Fruit fly (Drosophila melanogaster) whole organism, prepupa: ENCODE results near the gene Vps52.

ENCODE experiments used
- CG10631 ChIP-seq: fragments of 200-800 bp; sonication (Bioruptor generic); optimal IDR thresholded peaks from 2 replicates; lab custom pipeline; 2016; ENCODE audit warnings: missing biosample characterization, missing genetic modification characterization
- CG11762 ChIP-seq: fragments of 200-800 bp; sonication (Bioruptor generic); optimal IDR thresholded peaks from 3 replicates; lab custom pipeline; 2016; ENCODE audit warnings: missing biosample characterization, missing genetic modification characterization; ENCODE audit not compliant: insufficient read depth
- CG11902 ChIP-seq: fragments of 200-800 bp; sonication (Bioruptor generic); optimal IDR thresholded peaks from 3 replicates; lab custom pipeline; 2016; ENCODE audit warnings: missing biosample characterization, missing genetic modification characterization
- CG15336 ChIP-seq: fragments of 200-800 bp; sonication (Bioruptor generic); IDR thresholded peaks from 2 replicates; pipeline ENCODE4 v1.3.6; 2022; ENCODE audit warnings: missing biosample characterization, missing genetic modification characterization
- CG1621 ChIP-seq: fragments of 200-800 bp; sonication (Bioruptor generic); optimal IDR thresholded peaks from 3 replicates; lab custom pipeline; 2018; ENCODE audit warnings: missing biosample characterization, mild to moderate bottlenecking, missing genetic modification characterization
- CG16779 ChIP-seq: fragments of 200-800 bp; sonication (Bioruptor generic); optimal IDR thresholded peaks from 3 replicates; lab custom pipeline; 2017; ENCODE audit warnings: missing biosample characterization, mild to moderate bottlenecking, missing genetic modification characterization
- CG3032 ChIP-seq: fragments of 200-800 bp; optimal IDR thresholded peaks from 2 replicates; lab custom pipeline; 2019; ENCODE audit warnings: missing biosample characterization, mild to moderate bottlenecking, missing genetic modification characterization, moderate library complexity
- CG31627 ChIP-seq: fragments of 200-800 bp; sonication (Bioruptor generic); optimal IDR thresholded peaks from 3 replicates; lab custom pipeline; 2016; ENCODE audit warnings: missing biosample characterization, missing genetic modification characterization
- CG32006 ChIP-seq: fragments of 200-800 bp; sonication (Bioruptor generic); optimal IDR thresholded peaks from 3 replicates; lab custom pipeline; 2017; ENCODE audit warnings: missing biosample characterization, mild to moderate bottlenecking, missing genetic modification characterization
- CG4318 ChIP-seq: fragments of 200-800 bp; sonication (Bioruptor generic); optimal IDR thresholded peaks from 3 replicates; lab custom pipeline; 2017; ENCODE audit warnings: missing biosample characterization, mild to moderate bottlenecking, missing genetic modification characterization
- CG6163 ChIP-seq: fragments of 200-800 bp; sonication (Bioruptor generic); IDR thresholded peaks from 3 replicates; pipeline ENCODE4 v1.3.6; 2022; ENCODE audit warnings: missing biosample characterization, missing genetic modification characterization
- CG6276 ChIP-seq: fragments of 200-800 bp; sonication (Bioruptor generic); optimal IDR thresholded peaks from 2 replicates; lab custom pipeline; 2017; ENCODE audit warnings: missing biosample characterization, mild to moderate bottlenecking, missing genetic modification characterization
- CG6792 ChIP-seq: fragments of 200-800 bp; sonication (Bioruptor generic); optimal IDR thresholded peaks from 3 replicates; lab custom pipeline; 2016; ENCODE audit warnings: missing biosample characterization, missing genetic modification characterization
- CG6808 ChIP-seq: fragments of 200-800 bp; sonication (Bioruptor generic); optimal IDR thresholded peaks from 3 replicates; lab custom pipeline; 2017; ENCODE audit warnings: missing biosample characterization, missing genetic modification characterization, mild to moderate bottlenecking, moderate library complexity, missing genetic modification reagents
- CG8119 ChIP-seq: fragments of 200-800 bp; sonication (Bioruptor generic); IDR thresholded peaks from 3 replicates; pipeline ENCODE4 v1.3.6; 2022; ENCODE audit warnings: missing biosample characterization, missing genetic modification characterization
- CG8319 ChIP-seq: fragments of 200-800 bp; sonication (Bioruptor generic); optimal IDR thresholded peaks from 3 replicates; lab custom pipeline; 2016; ENCODE audit warnings: missing biosample characterization, missing genetic modification characterization
- CG8632 ChIP-seq: fragments of 200-800 bp; sonication (Bioruptor generic); optimal IDR thresholded peaks from 3 replicates; lab custom pipeline; 2016; ENCODE audit warnings: missing biosample characterization, missing genetic modification characterization
- CG9139 ChIP-seq: fragments of 200-800 bp; sonication (Bioruptor generic); optimal IDR thresholded peaks from 3 replicates; lab custom pipeline; 2017; ENCODE audit warnings: missing biosample characterization, mild to moderate bottlenecking, missing genetic modification characterization
- Eip75B ChIP-seq: fragments of 200-800 bp; sonication (Bioruptor generic); optimal IDR thresholded peaks from 3 replicates; lab custom pipeline; 2016; ENCODE audit warnings: missing biosample characterization, missing genetic modification characterization
- Eip78C ChIP-seq: fragments of 200-800 bp; sonication (Bioruptor generic); peaks from one replicate; lab custom pipeline; 2016; ENCODE audit warnings: missing biosample characterization, missing genetic modification characterization
- Eip93F ChIP-seq: fragments of 200-800 bp; sonication (Bioruptor generic); optimal IDR thresholded peaks from 2 replicates; lab custom pipeline; 2016; ENCODE audit warnings: missing biosample characterization, mild to moderate bottlenecking, missing genetic modification characterization
- Ets21C ChIP-seq: fragments of 200-800 bp; sonication (Bioruptor generic); optimal IDR thresholded peaks from 3 replicates; lab custom pipeline; 2016; ENCODE audit warnings: missing biosample characterization, missing genetic modification characterization
- Ets96B ChIP-seq: fragments of 200-800 bp; optimal IDR thresholded peaks from 2 replicates; lab custom pipeline; 2019; ENCODE audit warnings: missing biosample characterization, mild to moderate bottlenecking, missing genetic modification characterization, moderate library complexity
- Gug ChIP-seq: fragments of 200-800 bp; sonication (Bioruptor generic); IDR thresholded peaks from 2 replicates; pipeline ENCODE4 v1.3.6; 2022; ENCODE audit warnings: missing biosample characterization, missing genetic modification characterization
- Hr39 ChIP-seq: fragments of 200-800 bp; sonication (Bioruptor generic); optimal IDR thresholded peaks from 2 replicates; lab custom pipeline; 2016; ENCODE audit warnings: missing biosample characterization, missing genetic modification characterization
- Lpt ChIP-seq: fragments of 200-800 bp; sonication (Bioruptor generic); optimal IDR thresholded peaks from 3 replicates; lab custom pipeline; 2016; ENCODE audit warnings: missing biosample characterization, missing genetic modification characterization
- Met ChIP-seq: fragments of 200-800 bp; sonication (Bioruptor generic); optimal IDR thresholded peaks from 3 replicates; lab custom pipeline; 2016; ENCODE audit warnings: missing biosample characterization, missing genetic modification characterization
- Smox ChIP-seq: fragments of 200-800 bp; sonication (Bioruptor generic); optimal IDR thresholded peaks from 3 replicates; lab custom pipeline; 2016; ENCODE audit warnings: missing biosample characterization, missing genetic modification characterization
- Sox14 ChIP-seq: fragments of 200-800 bp; sonication (Bioruptor generic); optimal IDR thresholded peaks from 3 replicates; lab custom pipeline; 2016; ENCODE audit warnings: missing biosample characterization, missing genetic modification characterization
- Sox15 ChIP-seq: fragments of 200-800 bp; sonication (Bioruptor generic); optimal IDR thresholded peaks from 3 replicates; lab custom pipeline; 2016; ENCODE audit warnings: missing biosample characterization, missing genetic modification characterization
- achi ChIP-seq: fragments of 200-800 bp; sonication (Bioruptor generic); optimal IDR thresholded peaks from 3 replicates; lab custom pipeline; 2016; ENCODE audit warnings: missing biosample characterization, missing genetic modification characterization
- cyc ChIP-seq: fragments of 200-800 bp; sonication (Bioruptor generic); optimal IDR thresholded peaks from 3 replicates; lab custom pipeline; 2016; ENCODE audit warnings: missing biosample characterization, missing genetic modification characterization
- eg ChIP-seq: fragments of 200-800 bp; sonication (Bioruptor generic); IDR thresholded peaks from 3 replicates; pipeline ENCODE4 v1.3.6; 2022; ENCODE audit warnings: missing biosample characterization, missing genetic modification characterization
- fd85E ChIP-seq: fragments of 200-800 bp; sonication (Bioruptor generic); optimal IDR thresholded peaks from 3 replicates; lab custom pipeline; 2016; ENCODE audit warnings: missing biosample characterization, missing genetic modification characterization
- fkh ChIP-seq: fragments of 200-800 bp; sonication (Bioruptor generic); optimal IDR thresholded peaks from 3 replicates; lab custom pipeline; 2017; ENCODE audit warnings: missing biosample characterization, mild to moderate bottlenecking, missing genetic modification characterization, moderate library complexity
- lz ChIP-seq: fragments of 200-800 bp; sonication (Bioruptor generic); optimal IDR thresholded peaks from 3 replicates; lab custom pipeline; 2016; ENCODE audit warnings: missing biosample characterization, missing genetic modification characterization
- net ChIP-seq: fragments of 200-800 bp; sonication (Bioruptor generic); optimal IDR thresholded peaks from 3 replicates; lab custom pipeline; 2016; ENCODE audit warnings: missing biosample characterization, missing genetic modification characterization
- salr ChIP-seq, 2 experiments: fragments of 200-800 bp; sonication (Bioruptor generic); optimal IDR thresholded peaks; 3 replicates each; lab custom pipeline; 2016 to 2018; ENCODE audit warnings: missing biosample characterization in 2 of 2, missing genetic modification characterization in 2 of 2, mild to moderate bottlenecking in 1 of 2
- svp ChIP-seq: fragments of 200-800 bp; sonication (Bioruptor generic); peaks from one replicate; lab custom pipeline; 2016; ENCODE audit warnings: missing biosample characterization, missing genetic modification characterization
- topi ChIP-seq: fragments of 200-800 bp; sonication (Bioruptor generic); optimal IDR thresholded peaks from 3 replicates; lab custom pipeline; 2016; ENCODE audit warnings: missing biosample characterization, missing genetic modification characterization
- vri ChIP-seq: fragments of 200-800 bp; sonication (Bioruptor generic); optimal IDR thresholded peaks from 3 replicates; lab custom pipeline; 2016; ENCODE audit warnings: missing biosample characterization, mild to moderate bottlenecking, missing genetic modification characterization

Vps52 gene

DNA sequence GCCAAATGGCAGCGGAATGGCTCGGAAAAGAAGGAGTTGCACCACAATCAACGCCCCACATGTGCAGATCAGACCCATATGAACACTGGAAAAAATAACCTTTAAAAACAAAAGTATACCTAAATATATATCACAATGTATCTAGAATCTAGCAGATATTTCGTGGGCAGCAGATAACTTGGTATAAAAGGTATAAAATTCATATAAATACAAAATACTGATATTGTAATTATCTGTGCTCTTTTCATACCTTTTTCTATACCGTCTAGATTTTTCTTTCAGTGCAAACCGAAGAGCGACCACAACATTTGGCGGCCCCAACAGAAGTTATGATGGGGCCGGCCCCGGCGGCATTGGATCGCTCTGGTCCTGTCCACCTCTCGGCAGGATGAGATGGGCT, 22.4 kb downstream of the Vps52 start (continued):
- peak; percentile 52 for TF ChIP-seq Sox14 (GFP tag; lab: Kevin White, UChicago)
- peak; percentile 1 for TF ChIP-seq CG8319 (GFP tag; lab: Kevin White, UChicago)
- 0 out of 3 replicates have a peak, but pooled peaks have one; percentile 28 for TF ChIP-seq CG8119
- peak; percentile 43 for TF ChIP-seq CG9139
- peak; percentile 14 for TF ChIP-seq Sox15 (GFP tag; lab: Kevin White, UChicago)
- TF ChIP-seq Eip75B (GFP tag; lab: Kevin White, UChicago), result peak; percentile 75
- peak; percentile 12 for TF ChIP-seq CG16779 (tag; lab: Kevin White, UChicago)
- peak; percentile 67 for TF ChIP-seq topi
- peak; percentile 45 for TF ChIP-seq Ets21C (GFP tag; lab: Kevin White, UChicago)
- peak; percentile 41 for TF ChIP-seq Hr39 (GFP tag; lab: Kevin White, UChicago)
- TF ChIP-seq Met (GFP tag; lab: Kevin White, UChicago), result peak; percentile 82
- peak; percentile 75 for TF ChIP-seq Smox
- no peak for TF ChIP-seq Gug (GFP tag; lab: Robert Waterston, UW)
- TF ChIP-seq CG3032 (tag; lab: Kevin White, UChicago), result peak; percentile 69
- TF ChIP-seq vri (GFP tag; lab: Kevin White, UChicago), result peak; percentile 70
- TF ChIP-seq fd85E (GFP tag; lab: Kevin White, UChicago), result no peak
- no peak for TF ChIP-seq CG11902 (GFP tag; lab: Kevin White, UChicago)
- TF ChIP-seq CG6163 (GFP tag; lab: Robert Waterston, UW), result no peak
- peak; percentile 76 for TF ChIP-seq lz (GFP tag; lab: Kevin White, UChicago)
- TF ChIP-seq eg (GFP tag; lab: Robert Waterston, UW), result no peak
- peak; percentile 44 for TF ChIP-seq net
- peak; percentile 87 for TF ChIP-seq Eip78C (GFP tag; lab: Kevin White, UChicago)
- peak in 1 of 2 experiments; percentile 33 for TF ChIP-seq salr (GFP tag; optimal IDR thresholded peaks at IDR 0.05; lab: Kevin White, UChicago)
- peak; percentile 70 for TF ChIP-seq CG6808 (GFP tag; lab: Kevin White, UChicago)
- no peak for TF ChIP-seq fkh (GFP tag; lab: Kevin White, UChicago)
- TF ChIP-seq Eip93F, result peak; percentile 35
- TF ChIP-seq CG10631 (GFP tag; lab: Kevin White, UChicago), result peak; percentile 57
- TF ChIP-seq CG15336 (GFP tag; lab: Robert Waterston, UW), result no peak

- TF ChIP-seq CG32006 (GFP tag; lab: Kevin White, UChicago) (peak; percentile 23), Sox14 (GFP tag; lab: Kevin White, UChicago) (no peak), Ets96B (tag; lab: Kevin White, UChicago) (peak; percentile 24), CG6163 (GFP tag; lab: Robert Waterston, UW) (no peak), Eip78C (GFP tag; lab: Kevin White, UChicago) (peak; percentile 69), CG8632 (GFP tag; lab: Kevin White, UChicago) (no peak), CG11762 (GFP tag; lab: Kevin White, UChicago) (no peak), CG8119 (peak; percentile 36; the same call in 1 of the 3 replicates), CG15336 (GFP tag; lab: Robert Waterston, UW) (0 out of 2 replicates have a peak, but pooled peaks have one; percentile 35), salr (GFP tag; optimal IDR thresholded peaks at IDR 0.05; lab: Kevin White, UChicago) (no peak), Lpt (GFP tag; lab: Kevin White, UChicago) (no peak), CG4318 (no peak), net (no peak), Gug (GFP tag; lab: Robert Waterston, UW) (no peak), eg (GFP tag; lab: Robert Waterston, UW) (0 out of 3 replicates have a peak, but pooled peaks have one; percentile 20)
Observed at dm6 chr2L:5499458-5499857, 24.2 kb downstream of the Vps52 start.

DNA sequence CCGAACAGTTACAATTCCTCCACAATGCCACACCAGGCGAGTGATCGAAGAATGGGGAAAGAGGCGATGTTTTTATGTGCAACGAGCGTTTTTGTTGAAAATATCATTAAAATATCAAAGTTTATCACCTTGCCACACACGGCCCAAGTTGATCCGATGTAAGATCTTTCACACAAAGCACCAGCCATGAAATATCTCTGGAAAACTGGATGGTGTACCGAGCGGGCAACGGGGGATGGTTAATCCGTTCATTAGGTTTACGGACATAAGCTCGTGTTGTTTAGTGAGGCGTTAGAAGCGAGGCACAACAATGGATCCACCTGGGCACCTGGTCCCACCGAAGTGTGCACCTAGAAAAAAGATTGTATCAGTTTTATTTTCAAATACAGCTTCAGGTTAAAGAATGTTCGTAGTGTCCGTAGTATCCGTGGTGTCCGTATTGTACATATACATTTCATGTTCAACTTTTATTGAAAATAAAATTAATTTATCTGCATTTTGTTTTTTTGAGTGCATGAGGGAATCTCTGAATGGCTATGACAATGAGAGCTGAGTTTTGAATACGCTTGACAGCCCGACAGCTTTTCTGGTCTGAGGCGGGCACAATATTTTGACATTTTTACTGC, 27.1 kb downstream of the Vps52 start:
- TF ChIP-seq CG1621 (tag; lab: Kevin White, UChicago) (no peak), cyc (GFP tag; lab: Kevin White, UChicago) (no peak), achi (peak; percentile 17), CG31627 (GFP tag; lab: Kevin White, UChicago) (no peak), svp (GFP tag; lab: Kevin White, UChicago) (peak; percentile 15), Ets96B (tag; lab: Kevin White, UChicago) (no peak), Hr39 (GFP tag; lab: Kevin White, UChicago) (no peak), Sox14 (GFP tag; lab: Kevin White, UChicago) (no peak), CG6163 (GFP tag; lab: Robert Waterston, UW) (peak; percentile 36; the same call in 1 of the 3 replicates), Met (GFP tag; lab: Kevin White, UChicago) (peak; percentile 7), CG6792 (GFP tag; lab: Kevin White, UChicago) (no peak), CG6276 (GFP tag; lab: Kevin White, UChicago) (no peak)
